Fruit fly (Drosophila melanogaster): ENCODE measurements around the gene CG1503.

- TF ChIP-seq CG7101 (tag; optimal IDR thresholded peaks at IDR 0.05) (no peak), toe (GFP tag; optimal IDR thresholded peaks at IDR 0.05) (no peak), ovo (GFP tag; optimal IDR thresholded peaks at IDR 0.05) (no peak), CG14711 (tag; optimal IDR thresholded peaks at IDR 0.05) (peak; percentile 17), cic (GFP tag; optimal IDR thresholded peaks at IDR 0.05) (no peak), Hr96 (GFP tag; optimal IDR thresholded peaks at IDR 0.05) (no peak)
These were observed 33.2 kb downstream of the CG1503 start for dm6 chrX:21072953-21073352.
